Worm (Caenorhabditis elegans) whole organism, L4/young adult: Measurements from ENCODE around the gene srsx-15.
A peak's percentile ranks its signal among the peaks of the same experiment; 100 is the strongest.

Experiments
- W03F9.2 ChIP-seq: fragments of 150-350 bp; optimal IDR thresholded peaks from 2 replicates; lab custom pipeline; 2014; ENCODE audit warnings: missing biosample characterization, missing genetic modification characterization
- dao-5 ChIP-seq: sonication (generic microtip); optimal IDR thresholded peaks from 2 replicates; lab custom pipeline; 2016; ENCODE audit warnings: missing genotype, missing genetic modification characterization, moderate library complexity, missing compliant biosample characterization
- him-1 ChIP-seq: sonication (generic microtip); optimal IDR thresholded peaks from 2 replicates; lab custom pipeline; 2016; ENCODE audit warnings: missing genotype, missing genetic modification reagents, missing genetic modification characterization, missing compliant biosample characterization

srsx-15 gene

ce11 chrIV:5627056-5627455 lies 3.4 kb upstream of the srsx-15 start, which contains the start of gene srsx-14:
Gene srsx-14 (minus strand): TSS chrIV:5627156.
- TF ChIP-seq dao-5 (tag; lab: Kevin White, UChicago) (no peak), him-1 (tag; lab: Kevin White, UChicago) (no peak), W03F9.2 (tag; lab: Kevin White, UChicago) (no peak)

ce11 chrIV:5619643-5620042 lies 4.0 kb downstream of the srsx-15 start, which contains the start of gene srsx-16:
Gene srsx-16 (minus strand): TSS chrIV:5619743.
- no peak for TF ChIP-seq W03F9.2 (tag; lab: Kevin White, UChicago)
- TF ChIP-seq dao-5 (tag; lab: Kevin White, UChicago): no peak
- no peak for TF ChIP-seq him-1 (tag; lab: Kevin White, UChicago)

- no peak for TF ChIP-seq him-1 (tag; lab: Kevin White, UChicago)
Observed at ce11 chrIV:5614558-5615026, 9.0 kb downstream of the srsx-15 start, which contains the start of gene C39H7.4. Gene C39H7.4 (minus strand): TSS chrIV:5614608.

- TF ChIP-seq dao-5 (tag; lab: Kevin White, UChicago) (no peak), him-1 (tag; lab: Kevin White, UChicago) (peak; percentile 95), W03F9.2 (tag; lab: Kevin White, UChicago) (peak; percentile 42)
Observed at ce11 chrIV:5607343-5607742, 16.3 kb downstream of the srsx-15 start.

- no peak for TF ChIP-seq dao-5 (tag; lab: Kevin White, UChicago)
- TF ChIP-seq W03F9.2 (tag; lab: Kevin White, UChicago): no peak
Observed at ce11 chrIV:5605225-5605624, 18.4 kb downstream of the srsx-15 start.

- TF ChIP-seq dao-5 (tag; lab: Kevin White, UChicago) (no peak), him-1 (tag; lab: Kevin White, UChicago) (no peak), W03F9.2 (tag; lab: Kevin White, UChicago) (no peak)
Observed at ce11 chrIV:5604465-5604864, 19.2 kb downstream of the srsx-15 start.

ce11 chrIV:5603321-5603720 lies 20.3 kb downstream of the srsx-15 start:
- no peak for TF ChIP-seq him-1 (tag; lab: Kevin White, UChicago)
- TF ChIP-seq W03F9.2 (tag; lab: Kevin White, UChicago): no peak
- TF ChIP-seq dao-5 (tag; lab: Kevin White, UChicago): no peak

- no peak for TF ChIP-seq him-1 (tag; lab: Kevin White, UChicago)
- TF ChIP-seq dao-5 (tag; lab: Kevin White, UChicago): no peak
- no peak for TF ChIP-seq W03F9.2 (tag; lab: Kevin White, UChicago)
Observed at ce11 chrIV:5602415-5602814, 21.2 kb downstream of the srsx-15 start.

- no peak for TF ChIP-seq dao-5 (tag; lab: Kevin White, UChicago)
- TF ChIP-seq W03F9.2 (tag; lab: Kevin White, UChicago): no peak
- TF ChIP-seq him-1 (tag; lab: Kevin White, UChicago): no peak
Observed at ce11 chrIV:5600316-5600715, 23.3 kb downstream of the srsx-15 start.

- TF ChIP-seq him-1 (tag; lab: Kevin White, UChicago) (no peak), W03F9.2 (tag; lab: Kevin White, UChicago) (no peak), dao-5 (tag; lab: Kevin White, UChicago) (no peak)
Observed at ce11 chrIV:5598515-5599132, 25.0 kb downstream of the srsx-15 start.

ce11 chrIV:5595567-5595966 lies 28.1 kb downstream of the srsx-15 start:
- no peak for TF ChIP-seq dao-5 (tag; lab: Kevin White, UChicago)

- no peak for TF ChIP-seq dao-5 (tag; lab: Kevin White, UChicago)
- no peak for TF ChIP-seq W03F9.2 (tag; lab: Kevin White, UChicago)
- no peak for TF ChIP-seq him-1 (tag; lab: Kevin White, UChicago)
Observed at ce11 chrIV:5593804-5594214, 29.8 kb downstream of the srsx-15 start.

ce11 chrIV:5592956-5593355 lies 30.7 kb downstream of the srsx-15 start:
- no peak for TF ChIP-seq him-1 (tag; lab: Kevin White, UChicago)
- no peak for TF ChIP-seq dao-5 (tag; lab: Kevin White, UChicago)
- TF ChIP-seq W03F9.2 (tag; lab: Kevin White, UChicago): no peak

ce11 chrIV:5591134-5591533 lies 32.5 kb downstream of the srsx-15 start:
- TF ChIP-seq dao-5 (tag; lab: Kevin White, UChicago) (no peak), W03F9.2 (tag; lab: Kevin White, UChicago) (no peak), him-1 (tag; lab: Kevin White, UChicago) (no peak)
